Worm (Caenorhabditis elegans): ENCODE results near the gene tbx-9.
A peak's percentile ranks its signal among the peaks of the same experiment; 100 is the strongest.

ce11 chrIII:10347049-10347448 is 5.4 kb upstream of the tbx-9 start, which contains the start of gene tbx-8:
- no peak for TF ChIP-seq klf-2 (GFP tag; conservative IDR thresholded peaks at IDR 0.05)
- TF ChIP-seq cog-1 (tag; optimal IDR thresholded peaks at IDR 0.05): no peak
- no peak for TF ChIP-seq ztf-23 (GFP tag; IDR thresholded peaks at IDR 0.05)
- 0 out of 2 replicates have a peak, but pooled peaks have one; percentile 8 for TF ChIP-seq ref-1 (GFP tag; conservative IDR thresholded peaks at IDR 0.05)
- no peak for TF ChIP-seq med-1 (GFP tag; optimal IDR thresholded peaks at IDR 0.05; ENCODE audit: insufficient read depth)
- no peak for TF ChIP-seq T22C8.4 (GFP tag; IDR thresholded peaks at IDR 0.05)

Measured in whole organism, midembryonic.